Fruit fly (Drosophila melanogaster) whole organism: ENCODE data around the gene CG42688.

Experiments
- CG8478 ChIP-seq: fragments of >200 bp; optimal IDR thresholded peaks from 2 replicates; lab custom pipeline; 2018; ENCODE audit warnings: inconsistent platforms
- Dll ChIP-seq: fragments of >200 bp; optimal IDR thresholded peaks from 2 replicates; lab custom pipeline; 2017
- EcR ChIP-seq, 2 experiments: fragments of >200 bp; optimal IDR thresholded peaks; 2 replicates each; lab custom pipeline; 2017; ENCODE audit warnings: missing biosample characterization in 2 of 2, missing genetic modification characterization in 2 of 2, missing genetic modification reagents in 2 of 2
- pan ChIP-seq: fragments of >200 bp; optimal IDR thresholded peaks from 2 replicates; lab custom pipeline; 2017
- psq ChIP-seq: fragments of >200 bp; optimal IDR thresholded peaks from 2 replicates; lab custom pipeline; 2017
- usp ChIP-seq: fragments of >200 bp; optimal IDR thresholded peaks from 2 replicates; lab custom pipeline; 2017; ENCODE audit warnings: missing biosample characterization, missing genetic modification characterization, mixed read lengths

DNA sequence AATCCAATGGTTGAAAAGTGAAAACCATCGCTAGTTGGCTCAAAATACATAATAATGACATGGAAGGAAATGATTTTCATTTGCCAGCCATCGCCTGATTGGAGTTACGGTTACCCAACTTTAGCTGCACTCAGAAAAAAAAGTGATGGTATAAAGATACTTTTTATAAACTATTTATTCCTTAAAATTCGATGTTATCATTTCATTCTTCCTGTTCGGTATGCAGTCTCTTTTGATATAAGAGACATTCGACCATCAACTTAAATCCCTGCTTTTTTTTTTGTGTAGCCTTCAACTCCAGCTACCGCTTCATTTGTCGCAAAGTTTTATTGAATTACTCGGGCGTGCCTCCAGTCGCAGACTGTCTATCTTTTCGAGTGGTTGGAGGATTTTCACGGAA, 29.8 kb upstream of the CG42688 start:
- TF ChIP-seq psq (lab: Kevin White, UChicago) (no peak), Dll (lab: Kevin White, UChicago) (no peak), pan (lab: Kevin White, UChicago) (no peak), CG8478 (no peak), usp (GFP tag; lab: Kevin White, UChicago) (no peak), EcR (GFP tag; optimal IDR thresholded peaks at IDR 0.05; lab: Kevin White, UChicago) (no peak)
